Worm (Caenorhabditis elegans) whole organism, L2 larva: Measurements from ENCODE around the gene C24B9.3.
A peak's percentile ranks its signal among the peaks of the same experiment; 100 is the strongest.

Source experiments
- C34F6.9 ChIP-seq: fragments of 150-350 bp; optimal IDR thresholded peaks from 2 replicates; lab custom pipeline; 2014; ENCODE audit warnings: missing biosample characterization, missing genetic modification characterization
- F13H6.1 ChIP-seq: sonication (generic microtip); optimal IDR thresholded peaks from 2 replicates; lab custom pipeline; 2016; ENCODE audit warnings: missing genetic modification characterization, missing compliant biosample characterization
- R02D3.7 ChIP-seq: fragments of 150-350 bp; optimal IDR thresholded peaks from 2 replicates; lab custom pipeline; 2014; ENCODE audit warnings: missing biosample characterization, missing genetic modification characterization
- Y55F3AM.14 ChIP-seq: fragments of 200-800 bp; sonication (Bioruptor generic); optimal IDR thresholded peaks from 2 replicates; lab custom pipeline; 2018; ENCODE audit warnings: mild to moderate bottlenecking, missing genetic modification characterization, missing compliant biosample characterization
- alr-1 ChIP-seq: fragments of 150-350 bp; optimal IDR thresholded peaks from 2 replicates; lab custom pipeline; 2014; ENCODE audit warnings: missing biosample characterization, missing genetic modification characterization
- ceh-82 ChIP-seq: fragments of 150-350 bp; optimal IDR thresholded peaks from 2 replicates; lab custom pipeline; 2014; ENCODE audit warnings: missing biosample characterization, missing genetic modification characterization
- crh-2 ChIP-seq: sonication (generic microtip); optimal IDR thresholded peaks from 2 replicates; lab custom pipeline; 2017; ENCODE audit warnings: missing biosample characterization, missing genetic modification characterization
- egl-27 ChIP-seq: sonication (generic microtip); optimal IDR thresholded peaks from 3 replicates; lab custom pipeline; 2017; ENCODE audit warnings: missing biosample characterization, missing genetic modification reagents, missing genetic modification characterization
- fos-1 ChIP-seq: fragments of 150-350 bp; optimal IDR thresholded peaks from 2 replicates; lab custom pipeline; 2014; ENCODE audit warnings: missing biosample characterization, missing genetic modification characterization
- gmeb-1 ChIP-seq: fragments of 150-350 bp; optimal IDR thresholded peaks from 2 replicates; lab custom pipeline; 2014; ENCODE audit warnings: missing biosample characterization, missing genetic modification characterization
- lin-11 ChIP-seq: fragments of 150-350 bp; sonication (generic microtip); optimal IDR thresholded peaks from 2 replicates; lab custom pipeline; 2014; ENCODE audit warnings: missing biosample characterization, missing genetic modification characterization, inconsistent platforms, mixed read lengths
- lin-13 ChIP-seq: fragments of 150-350 bp; optimal IDR thresholded peaks from 2 replicates; lab custom pipeline; 2014; ENCODE audit warnings: missing biosample characterization, missing genetic modification reagents, missing genetic modification characterization
- lin-39 ChIP-seq: fragments of 150-350 bp; optimal IDR thresholded peaks from 2 replicates; lab custom pipeline; 2014; ENCODE audit warnings: missing biosample characterization, missing genetic modification reagents, missing genetic modification characterization
- mab-5 ChIP-seq: fragments of 150-350 bp; optimal IDR thresholded peaks from 2 replicates; lab custom pipeline; 2014; ENCODE audit warnings: missing biosample characterization, missing genetic modification characterization
- nhr-10 ChIP-seq: sonication (generic microtip); optimal IDR thresholded peaks from 2 replicates; lab custom pipeline; 2017; ENCODE audit warnings: missing biosample characterization, missing genetic modification characterization
- nhr-12 ChIP-seq: fragments of 150-350 bp; optimal IDR thresholded peaks from 2 replicates; lab custom pipeline; 2014; ENCODE audit warnings: missing biosample characterization, missing genetic modification characterization
- nhr-129 ChIP-seq: fragments of 150-350 bp; optimal IDR thresholded peaks from 2 replicates; lab custom pipeline; 2014; ENCODE audit warnings: missing biosample characterization, missing genetic modification characterization
- nhr-21 ChIP-seq: fragments of 150-350 bp; optimal IDR thresholded peaks from 2 replicates; lab custom pipeline; 2014; ENCODE audit warnings: missing biosample characterization, missing genetic modification characterization
- nhr-237 ChIP-seq: fragments of 150-350 bp; optimal IDR thresholded peaks from 2 replicates; lab custom pipeline; 2014; ENCODE audit warnings: missing biosample characterization, missing genetic modification characterization
- peb-1 ChIP-seq: fragments of 150-350 bp; optimal IDR thresholded peaks from 2 replicates; lab custom pipeline; 2014; ENCODE audit warnings: missing biosample characterization, missing genetic modification characterization
- sem-4 ChIP-seq: fragments of 150-350 bp; optimal IDR thresholded peaks from 2 replicates; lab custom pipeline; 2014; ENCODE audit warnings: missing biosample characterization, missing genetic modification reagents, missing genetic modification characterization
- skn-1 ChIP-seq: sonication (generic microtip); optimal IDR thresholded peaks from 2 replicates; lab custom pipeline; 2017; ENCODE audit warnings: missing biosample characterization, missing genetic modification characterization
- sma-3 ChIP-seq: sonication (generic microtip); optimal IDR thresholded peaks from 2 replicates; lab custom pipeline; 2016; ENCODE audit warnings: missing genetic modification reagents, missing genetic modification characterization, missing compliant biosample characterization
- sma-9 ChIP-seq, 2 experiments: fragments of 150-350 bp in 1 of 2; sonication (generic microtip) in 1 of 2; optimal IDR thresholded peaks; 2 replicates each; lab custom pipeline; 2014 to 2016; ENCODE audit warnings: missing genetic modification characterization in 2 of 2, mild to moderate bottlenecking in 1 of 2, missing biosample characterization in 1 of 2, missing compliant biosample characterization in 1 of 2, missing genetic modification reagents in 1 of 2, moderate library complexity in 1 of 2
- snpc-4 ChIP-seq: fragments of 150-350 bp; optimal IDR thresholded peaks from 2 replicates; lab custom pipeline; 2014; ENCODE audit warnings: missing biosample characterization, missing genetic modification characterization
- unc-39 ChIP-seq: fragments of 150-350 bp; optimal IDR thresholded peaks from 2 replicates; lab custom pipeline; 2014; ENCODE audit warnings: missing biosample characterization, missing genetic modification characterization
- unc-55 ChIP-seq: fragments of 150-350 bp; sonication (generic microtip); optimal IDR thresholded peaks from 3 replicates; lab custom pipeline; 2014; ENCODE audit warnings: missing biosample characterization, missing genetic modification reagents, missing genetic modification characterization
- ztf-1 ChIP-seq: fragments of 200-800 bp; sonication (Bioruptor generic); conservative IDR thresholded peaks from 2 replicates; pipeline ENCODE4 v1.3.6; 2022; ENCODE audit warnings: missing genetic modification characterization, missing compliant biosample characterization
- ztf-11 ChIP-seq: sonication (generic microtip); optimal IDR thresholded peaks from 2 replicates; lab custom pipeline; 2017; ENCODE audit warnings: missing biosample characterization, missing genetic modification characterization

Gene C24B9.3

DNA sequence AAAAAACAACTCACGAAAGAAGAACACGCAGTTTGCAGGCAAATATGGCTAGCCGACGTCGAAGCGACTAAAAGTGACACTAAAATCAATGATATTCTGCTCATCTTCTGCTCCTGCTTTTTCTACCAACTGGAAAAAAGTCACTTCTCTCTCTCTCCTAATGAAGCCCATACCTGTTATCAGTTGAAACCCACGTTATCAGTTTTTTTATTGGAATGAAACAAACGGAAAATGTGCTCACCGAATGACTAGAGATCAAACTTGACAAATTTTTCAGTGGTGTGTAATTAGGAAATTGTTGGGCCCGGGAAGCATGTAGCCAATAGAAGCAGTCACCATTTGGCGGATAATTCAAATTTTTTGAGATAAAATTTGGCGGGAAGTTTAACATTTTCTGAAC lies at the start of gene C24B9.3:
Gene C24B9.3, minus strand, starts transcription at position 171 of the 400 bp plus-strand sequence.
- TF ChIP-seq crh-2 (tag; lab: Kevin White, UChicago) (peak; percentile 8), gmeb-1 (tag; lab: Kevin White, UChicago) (peak; percentile 5), unc-39 (tag; lab: Kevin White, UChicago) (no peak), unc-55 (GFP tag; lab: Kevin White, UChicago) (no peak), sma-9 (GFP tag; optimal IDR thresholded peaks at IDR 0.05; lab: Kevin White, UChicago) (peak; percentile 39), sma-9 (tag; optimal IDR thresholded peaks at IDR 0.05; lab: Kevin White, UChicago) (no peak), fos-1 (tag; lab: Kevin White, UChicago) (peak; percentile 69)

DNA sequence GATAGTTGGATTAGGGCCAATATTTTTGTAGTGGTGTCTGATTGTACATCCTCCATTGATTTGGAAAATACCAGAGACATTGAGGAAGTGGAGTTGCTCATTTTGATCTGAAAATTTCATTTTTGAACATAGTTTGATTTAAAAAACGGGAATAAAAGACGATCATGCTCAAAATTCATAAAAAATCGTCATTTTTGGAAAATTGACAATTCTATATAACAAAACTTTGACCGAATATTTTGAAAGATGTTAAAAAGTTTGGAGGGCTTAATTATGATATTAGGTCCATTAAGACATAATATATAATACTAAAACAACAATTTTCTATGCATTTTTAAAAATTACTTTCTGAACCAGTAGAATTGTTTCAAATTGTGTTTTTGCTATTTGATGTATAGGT lies 48.1 kb upstream of the C24B9.3 start, which contains the start of gene srg-58:
Gene srg-58, minus strand, starts transcription at position 101 of the 400 bp plus-strand sequence.
- no peak for TF ChIP-seq ceh-82 (tag; lab: Kevin White, UChicago)
- TF ChIP-seq ztf-11 (tag; lab: Kevin White, UChicago), result no peak
- TF ChIP-seq snpc-4, result no peak

DNA sequence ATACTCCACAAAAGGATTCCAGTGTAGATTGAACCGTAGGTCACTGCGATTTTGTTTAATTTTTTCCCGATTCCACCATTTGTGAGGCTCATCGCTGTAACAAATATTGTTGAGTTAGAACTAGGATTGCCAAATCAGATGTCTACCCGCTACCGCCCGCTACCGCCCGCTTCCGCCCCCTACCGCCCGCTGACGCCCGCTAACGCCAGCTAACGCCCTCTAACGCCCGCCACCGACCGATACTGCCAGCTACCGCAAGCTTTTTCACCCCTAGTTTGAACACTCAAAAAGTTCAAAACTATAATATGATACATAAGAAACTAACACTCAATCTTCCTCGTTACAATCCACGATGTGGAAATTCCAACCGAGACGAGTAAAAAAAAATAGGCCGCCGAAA lies 47.0 kb upstream of the C24B9.3 start:
- TF ChIP-seq nhr-129 (tag; lab: Kevin White, UChicago) (no peak), peb-1 (no peak), C34F6.9 (no peak)

DNA sequence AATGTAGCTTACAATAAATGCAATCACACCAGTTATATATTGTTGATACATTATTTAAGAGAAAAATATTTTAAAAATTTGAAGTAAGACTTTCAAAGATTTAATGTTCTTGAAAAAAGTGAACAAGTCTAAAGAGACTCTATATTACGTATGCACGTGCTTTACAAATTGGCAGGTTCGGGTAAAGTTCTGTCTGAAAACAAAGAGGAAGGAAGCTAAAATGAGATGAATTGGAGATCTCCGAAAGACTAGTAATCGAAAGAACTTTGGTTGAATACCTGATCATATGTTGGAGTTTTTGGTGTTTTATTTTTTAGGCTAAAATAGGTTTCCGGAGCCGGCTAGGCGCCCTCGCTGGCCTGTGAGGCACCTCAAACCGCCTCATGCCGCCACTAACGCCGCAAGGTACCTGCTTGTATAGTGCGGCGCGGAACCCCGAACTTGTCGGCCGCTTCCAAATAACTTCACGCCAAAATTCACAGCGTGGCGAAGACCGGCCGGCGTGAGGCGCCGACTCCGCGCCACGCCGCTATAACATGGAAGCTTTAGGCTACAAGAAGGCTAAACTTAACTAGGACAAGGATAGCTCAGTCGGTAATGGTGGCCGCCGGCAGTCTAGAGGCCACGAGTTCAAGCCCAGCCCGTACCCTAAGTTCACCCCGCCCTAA lies 46.0 kb upstream of the C24B9.3 start, which contains the start of gene srx-28:
Gene srx-28, minus strand, starts transcription at position 51 of the 668 bp plus-strand sequence.
- TF ChIP-seq nhr-21 (tag; lab: Kevin White, UChicago), result no peak
- TF ChIP-seq ztf-1 (GFP tag; lab: Robert Waterston, UW), result no peak
- TF ChIP-seq sma-3 (GFP tag; lab: Kevin White, UChicago), result no peak
- TF ChIP-seq lin-11 (tag; lab: Kevin White, UChicago), result no peak
- no peak for TF ChIP-seq nhr-12

DNA sequence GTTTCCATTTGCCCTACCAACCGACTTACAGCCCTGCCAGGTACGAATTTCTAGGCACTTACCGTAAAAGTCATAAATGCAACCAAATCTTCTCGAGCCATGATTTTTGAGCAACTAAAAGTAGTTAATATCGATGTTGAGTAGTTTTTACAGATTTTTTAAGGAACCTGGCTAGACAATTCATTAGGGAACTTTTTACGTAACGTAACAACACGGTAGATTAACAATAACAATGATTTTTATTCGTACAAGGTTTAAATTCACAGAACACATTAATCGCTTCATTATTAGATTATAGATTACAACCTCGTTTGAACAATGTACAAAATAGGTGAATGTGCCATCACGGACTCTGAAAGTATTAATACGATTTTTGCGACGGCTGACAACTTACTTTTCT lies 41.6 kb upstream of the C24B9.3 start, which contains the start of gene srx-26:
Gene srx-26, minus strand, starts transcription at position 101 of the 400 bp plus-strand sequence.
- no peak for TF ChIP-seq egl-27 (tag; lab: Kevin White, UChicago)
- no peak for TF ChIP-seq ztf-1 (GFP tag; lab: Robert Waterston, UW)
- TF ChIP-seq lin-11 (tag; lab: Kevin White, UChicago), result no peak
- TF ChIP-seq R02D3.7 (tag; lab: Kevin White, UChicago), result no peak
- TF ChIP-seq Y55F3AM.14 (GFP tag; lab: Kevin White, UChicago), result no peak
- no peak for TF ChIP-seq sem-4 (tag; lab: Kevin White, UChicago)
- TF ChIP-seq sma-9 (GFP tag; optimal IDR thresholded peaks at IDR 0.05; lab: Kevin White, UChicago), result no peak
- no peak for TF ChIP-seq sma-9 (tag; optimal IDR thresholded peaks at IDR 0.05; lab: Kevin White, UChicago)
- TF ChIP-seq crh-2 (tag; lab: Kevin White, UChicago), result no peak
- TF ChIP-seq lin-39 (tag; lab: Kevin White, UChicago), result no peak
- no peak for TF ChIP-seq gmeb-1 (tag; lab: Kevin White, UChicago)
- TF ChIP-seq nhr-10 (tag; lab: Kevin White, UChicago), result no peak
- TF ChIP-seq ztf-11 (tag; lab: Kevin White, UChicago), result no peak
- no peak for TF ChIP-seq F13H6.1
- no peak for TF ChIP-seq snpc-4
- TF ChIP-seq lin-13 (GFP tag; lab: Kevin White, UChicago), result no peak
- no peak for TF ChIP-seq nhr-129 (tag; lab: Kevin White, UChicago)
- no peak for TF ChIP-seq nhr-237 (tag; lab: Kevin White, UChicago)
- no peak for TF ChIP-seq skn-1
- TF ChIP-seq alr-1 (tag; lab: Kevin White, UChicago), result no peak

DNA sequence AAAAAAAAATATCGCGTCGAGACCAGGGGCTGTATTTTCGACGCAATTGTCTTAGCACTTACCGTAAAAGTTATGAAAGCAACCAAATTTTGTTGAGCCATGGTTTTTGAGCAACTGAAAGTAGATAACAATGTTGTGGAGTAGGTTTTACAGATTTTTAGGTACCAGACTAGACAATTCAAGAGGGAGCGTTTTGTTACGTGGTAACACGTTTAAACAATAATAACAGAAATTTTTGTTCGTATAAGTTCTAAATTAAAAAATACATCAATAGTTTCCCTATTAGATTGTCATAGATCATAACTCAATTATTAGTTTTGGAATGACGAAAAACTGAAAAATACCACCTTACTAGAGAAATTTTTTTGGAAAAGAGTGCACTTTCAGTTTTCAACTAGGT lies 38.6 kb upstream of the C24B9.3 start, which contains the start of gene srx-24:
Gene srx-24, minus strand, starts transcription at position 101 of the 400 bp plus-strand sequence.
- TF ChIP-seq crh-2 (tag; lab: Kevin White, UChicago) (no peak), snpc-4 (no peak), mab-5 (tag; lab: Kevin White, UChicago) (no peak), Y55F3AM.14 (GFP tag; lab: Kevin White, UChicago) (no peak), gmeb-1 (tag; lab: Kevin White, UChicago) (no peak)
- TF ChIP-seq, all 48 proteins: peak for 0
